ENCODE assay signal across 4 fruit fly cellular contexts in genomic region chrX:7068088-7068487, dm6.
TF ChIP-seq lines count a peak whose summit lies in the region.

No protein-coding gene starts in this region.

- no peak for TF ChIP-seq CTCF in whole organism, embryonic (GFP tag; optimal IDR thresholded peaks at IDR 0.05; lab: Kevin White, UChicago)

TF ChIP-seq in whole organism, adult, 20 proteins besides CTCF, POLR2A, EP300 and RAD21:
- TF ChIP-seq Mnt (GFP tag; optimal IDR thresholded peaks at IDR 0.05; lab: Kevin White, UChicago) = peak; percentile 6
- TF ChIP-seq bab1 (GFP tag; optimal IDR thresholded peaks at IDR 0.05; lab: Kevin White, UChicago) = no peak
- TF ChIP-seq Hr96 (GFP tag; optimal IDR thresholded peaks at IDR 0.05; lab: Kevin White, UChicago) = peak; percentile 4

TF ChIP-seq in whole organism, embryonic, 481 proteins besides CTCF, POLR2A, EP300 and RAD21:
- peak; percentile 71; the same call in 1 of the 4 replicates for TF ChIP-seq chinmo (GFP tag; IDR thresholded peaks at IDR 0.05; lab: Robert Waterston, UW; ENCODE audit: partially characterized antibody)
- peak; percentile 32; the same call in 1 of the 2 replicates for TF ChIP-seq Awh (GFP tag; IDR thresholded peaks at IDR 0.05; lab: Robert Waterston, UW)
- peak; percentile 60 for TF ChIP-seq sug (tag; optimal IDR thresholded peaks at IDR 0.05; lab: Kevin White, UChicago)
- peak; percentile 11 for TF ChIP-seq sd (tag; optimal IDR thresholded peaks at IDR 0.05; lab: Kevin White, UChicago)
- TF ChIP-seq exex (tag; optimal IDR thresholded peaks at IDR 0.05; lab: Kevin White, UChicago) = peak; percentile 30
- TF ChIP-seq mld (GFP tag; IDR thresholded peaks at IDR 0.05; lab: Robert Waterston, UW; ENCODE audit: partially characterized antibody) = no peak
- TF ChIP-seq hbn (GFP tag; IDR thresholded peaks at IDR 0.05; lab: Robert Waterston, UW; ENCODE audit: partially characterized antibody) = no peak

TF ChIP-seq in whole organism, prepupa, 60 proteins besides CTCF, POLR2A, EP300 and RAD21:
- no peak for TF ChIP-seq Sox15 (GFP tag; optimal IDR thresholded peaks at IDR 0.05; lab: Kevin White, UChicago)
- TF ChIP-seq vri (GFP tag; optimal IDR thresholded peaks at IDR 0.05; lab: Kevin White, UChicago) = peak; percentile 10
- TF ChIP-seq CG15336 (GFP tag; IDR thresholded peaks at IDR 0.05; lab: Robert Waterston, UW) = no peak
- TF ChIP-seq Eip78C (GFP tag; lab: Kevin White, UChicago) = peak; percentile 46
- no peak for TF ChIP-seq CG32006 (GFP tag; optimal IDR thresholded peaks at IDR 0.05; lab: Kevin White, UChicago)

TF ChIP-seq in whole organism, wandering third instar larva, 38 proteins besides CTCF, POLR2A, EP300 and RAD21:
- TF ChIP-seq dl (GFP tag; optimal IDR thresholded peaks at IDR 0.05; lab: Kevin White, UChicago; ENCODE audit: insufficient read depth in 1 of 2, partially characterized antibody in 2 of 2) (peak in 1 of 2 experiments; percentile 35), sage (GFP tag; optimal IDR thresholded peaks at IDR 0.05; lab: Kevin White, UChicago) (no peak), Rel (GFP tag; optimal IDR thresholded peaks at IDR 0.05; lab: Kevin White, UChicago) (no peak), Rel (tag; optimal IDR thresholded peaks at IDR 0.05; lab: Kevin White, UChicago) (peak; percentile 54), pan (optimal IDR thresholded peaks at IDR 0.05; lab: Kevin White, UChicago) (no peak), Dfd (GFP tag; optimal IDR thresholded peaks at IDR 0.05; lab: Kevin White, UChicago) (no peak), dmrt93B (GFP tag; optimal IDR thresholded peaks at IDR 0.05; lab: Kevin White, UChicago) (no peak), fru (GFP tag; optimal IDR thresholded peaks at IDR 0.05; lab: Kevin White, UChicago) (no peak), Hr78 (GFP tag; optimal IDR thresholded peaks at IDR 0.05; lab: Kevin White, UChicago) (no peak)
